Fruit fly (Drosophila melanogaster) whole organism, embryonic: Measurements from ENCODE around the gene CG13386.

Experiments used
- CG10565 ChIP-seq: fragments of 200-800 bp; sonication (Bioruptor generic); optimal IDR thresholded peaks from 3 replicates; lab custom pipeline; 2016; ENCODE audit warnings: missing biosample characterization, mild to moderate bottlenecking, missing genetic modification characterization
- CG11247 ChIP-seq: fragments of 200-800 bp; sonication (Bioruptor generic); IDR thresholded peaks from 2 replicates; pipeline ENCODE4 v1.3.6; 2022; ENCODE audit warnings: missing biosample characterization, missing genetic modification characterization
- CG11695 ChIP-seq: fragments of 200-800 bp; sonication (Bioruptor generic); IDR thresholded peaks from 3 replicates; pipeline ENCODE4 v1.3.6; 2022; ENCODE audit warnings: missing biosample characterization, missing genetic modification characterization
- CG11696 ChIP-seq: fragments of 200-800 bp; sonication (Bioruptor generic); IDR thresholded peaks from 2 replicates; pipeline ENCODE4 v1.3.6; 2022; ENCODE audit warnings: missing biosample characterization, missing genetic modification characterization
- CG12104 ChIP-seq: fragments of 200-800 bp; sonication (Bioruptor generic); optimal IDR thresholded peaks from 3 replicates; lab custom pipeline; 2016; ENCODE audit warnings: missing biosample characterization, missing genetic modification characterization
- CG12236 ChIP-seq: fragments of 200-800 bp; sonication (Bioruptor generic); optimal IDR thresholded peaks from 2 replicates; lab custom pipeline; 2016; ENCODE audit warnings: missing biosample characterization, missing genetic modification characterization
- CG12391 ChIP-seq: fragments of 200-800 bp; sonication (Bioruptor generic); optimal IDR thresholded peaks from 3 replicates; lab custom pipeline; 2018; ENCODE audit warnings: missing biosample characterization, mild to moderate bottlenecking, missing genetic modification characterization, moderate library complexity
- CG13894 ChIP-seq: fragments of 200-800 bp; sonication (Bioruptor generic); optimal IDR thresholded peaks from 3 replicates; lab custom pipeline; 2018; ENCODE audit warnings: missing biosample characterization, mild to moderate bottlenecking, missing genetic modification characterization, moderate library complexity
- CG17361 ChIP-seq: fragments of 200-800 bp; sonication (Bioruptor generic); IDR thresholded peaks from 3 replicates; pipeline ENCODE4 v1.3.6; 2022; ENCODE audit warnings: missing biosample characterization, missing genetic modification characterization
- CG17802 ChIP-seq: fragments of 200-800 bp; sonication (Bioruptor generic); optimal IDR thresholded peaks from 2 replicates; lab custom pipeline; 2018; ENCODE audit warnings: missing biosample characterization, mild to moderate bottlenecking, missing genetic modification characterization, moderate library complexity
- CG2678 ChIP-seq: fragments of 200-800 bp; sonication (Bioruptor generic); optimal IDR thresholded peaks from 3 replicates; lab custom pipeline; 2019; ENCODE audit warnings: missing biosample characterization, mild to moderate bottlenecking, missing genetic modification characterization, moderate library complexity
- CG2889 ChIP-seq: fragments of 200-800 bp; sonication (Bioruptor generic); IDR thresholded peaks from 3 replicates; pipeline ENCODE4 v1.3.6; 2022; ENCODE audit warnings: missing biosample characterization, missing genetic modification characterization
- CG30403 ChIP-seq: fragments of 200-800 bp; sonication (Bioruptor generic); optimal IDR thresholded peaks from 3 replicates; lab custom pipeline; 2016; ENCODE audit warnings: missing biosample characterization, missing genetic modification characterization
- CG3163 ChIP-seq: fragments of 200-800 bp; sonication (Bioruptor generic); optimal IDR thresholded peaks from 3 replicates; lab custom pipeline; 2016; ENCODE audit warnings: missing biosample characterization, missing genetic modification characterization
- CG34422 ChIP-seq: fragments of 200-800 bp; sonication (Bioruptor generic); IDR thresholded peaks from 3 replicates; pipeline ENCODE4 v1.3.6; 2022; ENCODE audit warnings: missing biosample characterization, missing genetic modification characterization
- CG3995 ChIP-seq: fragments of 200-800 bp; sonication (Bioruptor generic); optimal IDR thresholded peaks from 3 replicates; lab custom pipeline; 2016; ENCODE audit warnings: missing biosample characterization, missing genetic modification characterization
- CG4854 ChIP-seq: fragments of 200-800 bp; sonication (Bioruptor generic); optimal IDR thresholded peaks from 2 replicates; lab custom pipeline; 2016; ENCODE audit warnings: missing biosample characterization, missing genetic modification characterization, inconsistent platforms
- CG6683 ChIP-seq: fragments of 200-800 bp; sonication (Bioruptor generic); optimal IDR thresholded peaks from 2 replicates; lab custom pipeline; 2017; ENCODE audit warnings: missing biosample characterization, mild to moderate bottlenecking, missing genetic modification characterization, missing genetic modification reagents
- CG6854 ChIP-seq: fragments of 200-800 bp; sonication (Bioruptor generic); optimal IDR thresholded peaks from 3 replicates; lab custom pipeline; 2017; ENCODE audit warnings: missing biosample characterization, mild to moderate bottlenecking, missing genetic modification characterization
- CG7745 ChIP-seq: fragments of 200-800 bp; sonication (Bioruptor generic); optimal IDR thresholded peaks from 2 replicates; lab custom pipeline; 2018; ENCODE audit warnings: missing biosample characterization, mild to moderate bottlenecking, missing genetic modification characterization, moderate library complexity
- CG9797 ChIP-seq: fragments of 200-800 bp; sonication (Bioruptor generic); optimal IDR thresholded peaks from 3 replicates; lab custom pipeline; 2018; ENCODE audit warnings: missing biosample characterization, mild to moderate bottlenecking, missing genetic modification characterization
- CTCF ChIP-seq: fragments of 200-800 bp; sonication (Bioruptor generic); optimal IDR thresholded peaks from 2 replicates; lab custom pipeline; 2017; ENCODE audit warnings: missing biosample characterization, mild to moderate bottlenecking, missing genetic modification characterization, moderate library complexity
- CoRest ChIP-seq: fragments of 200-800 bp; sonication (Bioruptor generic); optimal IDR thresholded peaks from 3 replicates; lab custom pipeline; 2018; ENCODE audit warnings: missing biosample characterization, mild to moderate bottlenecking, missing genetic modification characterization, moderate library complexity
- Deaf1 ChIP-seq: fragments of 200-800 bp; optimal IDR thresholded peaks from 3 replicates; lab custom pipeline; 2019; ENCODE audit warnings: missing biosample characterization, mild to moderate bottlenecking, missing genetic modification characterization, moderate library complexity
- Ets65A ChIP-seq: fragments of 200-800 bp; sonication (Bioruptor generic); peaks from one replicate; lab custom pipeline; 2016; ENCODE audit warnings: missing biosample characterization, missing genetic modification characterization
- GATAe ChIP-seq: fragments of 200-800 bp; sonication (Bioruptor generic); conservative IDR thresholded peaks from 2 replicates; pipeline ENCODE4 v1.3.6; 2022; ENCODE audit warnings: missing biosample characterization, missing genetic modification characterization
- H2.0 ChIP-seq: fragments of 200-800 bp; sonication (Bioruptor generic); IDR thresholded peaks from 2 replicates; pipeline ENCODE4 v1.3.6; 2022; ENCODE audit warnings: missing biosample characterization, missing genetic modification characterization
- Jarid2 ChIP-seq: fragments of 200-800 bp; sonication (Bioruptor generic); optimal IDR thresholded peaks from 3 replicates; lab custom pipeline; 2017; ENCODE audit warnings: mild to moderate bottlenecking, missing biosample characterization, missing genetic modification reagents, missing genetic modification characterization
- MTF-1 ChIP-seq: fragments of 200-800 bp; sonication (Bioruptor generic); optimal IDR thresholded peaks from 2 replicates; lab custom pipeline; 2018; ENCODE audit warnings: missing biosample characterization, mild to moderate bottlenecking, missing genetic modification characterization, borderline replicate concordance
- Poxn ChIP-seq: fragments of 200-800 bp; sonication (Bioruptor generic); IDR thresholded peaks from 2 replicates; pipeline ENCODE4 v1.3.6; 2022; ENCODE audit warnings: missing biosample characterization, missing genetic modification characterization
- Stat92E ChIP-seq, 3 experiments: fragments of >200 bp in 2 of 3; fragments of 200-800 bp in 1 of 3; sonication (Bioruptor generic) in 1 of 3; optimal IDR thresholded peaks; 2 replicates each; lab custom pipeline; 2017 to 2019; ENCODE audit warnings: missing biosample characterization in 3 of 3, missing genetic modification characterization in 3 of 3, mild to moderate bottlenecking in 1 of 3, moderate library complexity in 1 of 3
- bcd ChIP-seq: fragments of 200-800 bp; sonication (Bioruptor generic); optimal IDR thresholded peaks from 2 replicates; lab custom pipeline; 2017; ENCODE audit warnings: missing biosample characterization, mild to moderate bottlenecking, missing genetic modification characterization
- bsh ChIP-seq, 2 experiments: fragments of 200-800 bp; sonication (Bioruptor generic); optimal IDR thresholded peaks; 2 replicates each; lab custom pipeline; 2017 to 2018; ENCODE audit warnings: mild to moderate bottlenecking in 2 of 2, missing biosample characterization in 2 of 2, missing genetic modification characterization in 2 of 2, moderate library complexity in 1 of 2
- corto ChIP-seq: fragments of 200-800 bp; sonication (Bioruptor generic); optimal IDR thresholded peaks from 2 replicates; lab custom pipeline; 2016; ENCODE audit warnings: missing biosample characterization, mild to moderate bottlenecking, missing genetic modification characterization, moderate library complexity
- crp ChIP-seq, 2 experiments: fragments of 200-800 bp; sonication (Bioruptor generic); optimal IDR thresholded peaks; 2 replicates in 1 of 2; 3 replicates in 1 of 2; lab custom pipeline; 2017; ENCODE audit warnings: missing biosample characterization in 2 of 2, missing genetic modification characterization in 2 of 2, mild to moderate bottlenecking in 1 of 2, moderate library complexity in 1 of 2
- dmrt11E ChIP-seq: fragments of 200-800 bp; sonication (Bioruptor generic); optimal IDR thresholded peaks from 3 replicates; lab custom pipeline; 2018; ENCODE audit warnings: missing biosample characterization, mild to moderate bottlenecking, missing genetic modification characterization, moderate library complexity
- dysf ChIP-seq: fragments of 200-800 bp; sonication (Bioruptor generic); IDR thresholded peaks from 3 replicates; pipeline ENCODE4 v1.3.6; 2022; ENCODE audit warnings: missing biosample characterization, missing genetic modification characterization
- gsb ChIP-seq: fragments of 200-800 bp; sonication (Bioruptor generic); IDR thresholded peaks from 2 replicates; pipeline ENCODE4 v1.3.6; 2022; ENCODE audit warnings: missing biosample characterization, missing genetic modification characterization
- lov ChIP-seq, 2 experiments: fragments of 200-800 bp in 1 of 2; fragments of >200 bp in 1 of 2; sonication (Bioruptor generic) in 1 of 2; IDR thresholded peaks in 1 of 2; optimal IDR thresholded peaks in 1 of 2; 2 replicates in 1 of 2; 3 replicates in 1 of 2; pipeline versions ENCODE4 v1.3.6 to Lab custom; 2017 to 2022; ENCODE audit warnings: missing biosample characterization in 1 of 2, missing genetic modification characterization in 1 of 2
- mam ChIP-seq: fragments of 200-800 bp; sonication (Bioruptor generic); optimal IDR thresholded peaks from 3 replicates; lab custom pipeline; 2016; ENCODE audit warnings: missing biosample characterization, missing genetic modification characterization
- psq ChIP-seq: fragments of 200-800 bp; sonication (Bioruptor generic); optimal IDR thresholded peaks from 2 replicates; lab custom pipeline; 2017; ENCODE audit warnings: missing biosample characterization, missing genetic modification characterization
- pzg ChIP-seq: fragments of 200-800 bp; sonication (Bioruptor generic); optimal IDR thresholded peaks from 3 replicates; lab custom pipeline; 2018; ENCODE audit warnings: missing biosample characterization, mild to moderate bottlenecking, missing genetic modification characterization, moderate library complexity
- tup ChIP-seq: fragments of 200-800 bp; sonication (Bioruptor generic); optimal IDR thresholded peaks from 2 replicates; lab custom pipeline; 2016; ENCODE audit warnings: missing biosample characterization, mild to moderate bottlenecking, missing genetic modification characterization, moderate library complexity
- wek ChIP-seq: fragments of 200-800 bp; sonication (Bioruptor generic); optimal IDR thresholded peaks from 3 replicates; lab custom pipeline; 2018; ENCODE audit warnings: missing biosample characterization, mild to moderate bottlenecking, missing genetic modification characterization, moderate library complexity
- zen ChIP-seq: fragments of 200-800 bp; sonication (Bioruptor generic); optimal IDR thresholded peaks from 3 replicates; lab custom pipeline; 2018; ENCODE audit warnings: missing biosample characterization, mild to moderate bottlenecking, missing genetic modification characterization, moderate library complexity

Gene CG13386

DNA sequence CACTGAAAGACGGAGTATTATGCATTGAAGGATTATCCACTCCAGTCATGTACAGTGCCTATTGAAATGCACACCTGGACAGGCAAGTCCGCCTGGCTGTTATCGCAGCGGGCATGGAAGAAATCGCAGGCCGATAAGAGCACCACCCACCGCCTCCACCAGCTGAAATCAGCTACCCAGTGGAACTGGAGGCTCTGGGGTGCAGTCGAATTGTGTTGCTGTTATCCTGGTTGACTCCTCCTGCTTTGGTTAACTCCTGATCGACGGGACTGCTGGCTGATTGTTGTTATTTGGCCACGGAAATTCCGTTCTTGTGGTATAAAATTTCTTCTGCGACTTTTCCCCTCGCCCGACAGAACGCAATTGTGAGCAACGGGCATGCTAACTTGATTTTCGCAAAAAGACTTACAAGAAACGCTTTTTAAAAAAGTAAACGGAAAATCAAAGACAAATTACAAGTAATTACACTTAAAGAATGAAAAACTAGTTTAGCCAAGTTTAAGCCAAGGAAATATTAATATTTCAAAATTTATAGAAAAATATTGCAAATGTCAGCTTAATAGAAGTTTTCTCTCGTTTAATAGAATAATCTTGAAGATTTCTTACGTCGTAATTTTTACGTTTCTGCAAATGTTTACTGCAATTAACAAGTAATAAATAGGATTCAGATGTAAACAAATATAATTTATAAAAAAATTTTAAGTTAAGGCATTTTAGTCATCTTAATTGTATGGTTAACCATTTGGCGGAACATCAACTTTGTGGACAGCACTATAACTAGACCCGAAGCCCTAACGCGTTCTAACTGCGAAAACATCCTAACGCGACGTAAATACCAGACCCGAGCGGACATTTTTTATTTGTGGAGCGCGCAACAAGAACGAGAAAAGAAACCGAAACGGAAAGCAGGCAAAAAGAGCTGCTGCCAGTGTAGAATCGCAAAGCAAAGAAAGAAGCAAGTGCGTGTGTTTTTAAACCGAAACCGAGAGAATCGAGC is 16.4 kb downstream of the CG13386 start, which contains the start of the genes CG13398 and Akap200 (continued):
- TF ChIP-seq bcd (GFP tag; lab: Kevin White, UChicago) (no peak), CG30403 (GFP tag; lab: Kevin White, UChicago) (peak; percentile 50), GATAe (GFP tag; lab: Robert Waterston, UW) (no peak), CG7745 (tag; lab: Kevin White, UChicago) (no peak), CG4854 (GFP tag; lab: Kevin White, UChicago) (no peak), CG17361 (GFP tag; lab: Robert Waterston, UW) (peak; percentile 76), CG3995 (GFP tag; lab: Kevin White, UChicago) (peak; percentile 75), CG12391 (peak; percentile 65), CG12104 (GFP tag; lab: Kevin White, UChicago) (peak; percentile 14), CG3163 (GFP tag; lab: Kevin White, UChicago) (no peak), CTCF (GFP tag; lab: Kevin White, UChicago) (no peak), CG9797 (GFP tag; lab: Kevin White, UChicago) (peak; percentile 64), CG11247 (0 out of 2 replicates have a peak, but pooled peaks have one; percentile 10), Poxn (GFP tag; lab: Robert Waterston, UW) (no peak), pzg (peak; percentile 49)

DNA sequence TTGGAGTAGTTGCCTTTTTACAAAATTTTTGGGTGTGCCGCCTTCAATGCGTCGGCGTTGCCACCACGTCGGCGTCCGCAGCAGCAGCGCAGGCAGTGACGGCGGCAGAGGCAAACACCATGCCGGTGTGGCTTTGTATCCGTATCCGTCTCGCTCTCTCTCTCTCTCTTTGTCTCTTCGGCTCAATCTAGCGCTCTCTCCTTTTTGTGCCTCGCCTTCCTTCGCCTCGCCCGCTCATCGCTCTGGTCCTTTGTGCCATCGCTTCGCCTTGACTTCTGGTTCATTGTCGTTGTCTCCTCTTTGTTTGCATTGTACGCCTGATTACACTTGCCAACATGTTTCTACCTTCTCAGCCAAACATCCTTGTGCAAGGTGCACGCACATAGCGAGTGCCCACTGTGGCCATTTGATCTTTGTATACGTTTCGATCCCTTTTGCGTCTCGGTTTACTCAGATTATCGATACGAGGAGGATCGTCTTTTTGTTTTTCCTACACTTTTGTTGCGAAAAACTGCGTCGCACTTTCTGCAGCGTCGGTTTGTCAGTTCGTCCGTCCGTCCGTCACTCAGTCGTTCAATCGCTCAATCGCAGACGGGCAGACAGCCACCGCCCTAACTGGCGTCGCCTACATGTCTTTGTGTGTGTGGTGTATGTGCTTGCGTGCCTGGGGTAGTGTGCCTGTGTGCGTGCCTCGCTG is 17.7 kb downstream of the CG13386 start:
- TF ChIP-seq CG2889 (GFP tag; lab: Robert Waterston, UW) (peak; percentile 78), zen (peak; percentile 39), psq (GFP tag; lab: Kevin White, UChicago) (peak; percentile 69), wek (GFP tag; lab: Kevin White, UChicago) (peak; percentile 36), CG2678 (tag; lab: Kevin White, UChicago) (no peak), CG17802 (no peak), CG12236 (GFP tag; lab: Kevin White, UChicago) (peak; percentile 16), CG11695 (GFP tag; lab: Robert Waterston, UW) (no peak), CG6683 (GFP tag; lab: Kevin White, UChicago) (no peak), CG13894 (tag; lab: Kevin White, UChicago) (no peak), Stat92E (GFP tag; optimal IDR thresholded peaks at IDR 0.05; lab: Kevin White, UChicago) (no peak), CG11696 (GFP tag; lab: Robert Waterston, UW) (no peak), dmrt11E (tag; lab: Kevin White, UChicago) (no peak), tup (no peak), bsh (GFP tag; optimal IDR thresholded peaks at IDR 0.05; lab: Kevin White, UChicago) (peak in 1 of 2 experiments; percentile 70), H2.0 (GFP tag; lab: Robert Waterston, UW) (no peak), dysf (GFP tag; lab: Robert Waterston, UW) (0 out of 3 replicates have a peak, but pooled peaks have one; percentile 30), mam (GFP tag; lab: Kevin White, UChicago) (no peak), CoRest (no peak), corto (GFP tag; lab: Kevin White, UChicago) (peak; percentile 21), CG34422 (GFP tag; lab: Robert Waterston, UW) (peak; percentile 43; the same call in 1 of the 3 replicates), Ets65A (GFP tag; lab: Kevin White, UChicago) (peak; percentile 62), crp (GFP tag; optimal IDR thresholded peaks at IDR 0.05; lab: Kevin White, UChicago) (no peak), Jarid2 (GFP tag; lab: Kevin White, UChicago) (no peak), Deaf1 (tag; lab: Kevin White, UChicago) (peak; percentile 43), pzg (peak; percentile 11), gsb (GFP tag; lab: Robert Waterston, UW) (no peak), CG6854 (no peak), MTF-1 (GFP tag; lab: Kevin White, UChicago) (no peak), lov (optimal IDR thresholded peaks at IDR 0.05; lab: Kevin White, UChicago) (peak; percentile 96), lov (GFP tag; IDR thresholded peaks at IDR 0.05; lab: Robert Waterston, UW) (no peak), CG10565 (GFP tag; lab: Kevin White, UChicago) (no peak)
